Worm (Caenorhabditis elegans) whole organism, early embryonic: Measurements from ENCODE around the gene exos-9.

ENCODE experiments used
- B0310.2 ChIP-seq: sonication (generic microtip); optimal IDR thresholded peaks from 2 replicates; lab custom pipeline; 2016; ENCODE audit warnings: mild to moderate bottlenecking, missing genetic modification characterization, missing compliant biosample characterization
- F13C5.2 ChIP-seq: sonication (generic microtip); optimal IDR thresholded peaks from 2 replicates; lab custom pipeline; 2017; ENCODE audit warnings: mild to moderate bottlenecking, missing genetic modification characterization, inconsistent platforms, missing compliant biosample characterization
- aly-1 ChIP-seq: sonication (generic microtip); optimal IDR thresholded peaks from 2 replicates; lab custom pipeline; 2016; ENCODE audit warnings: missing genetic modification characterization, missing compliant biosample characterization
- ama-1 ChIP-seq: fragments of 150-350 bp; optimal IDR thresholded peaks from 2 replicates; lab custom pipeline; 2014
- ceh-13 ChIP-seq: fragments of 200-800 bp; sonication (Bioruptor generic); optimal IDR thresholded peaks from 2 replicates; lab custom pipeline; 2018; ENCODE audit warnings: mild to moderate bottlenecking, missing genetic modification characterization, missing compliant biosample characterization
- ets-7 ChIP-seq: sonication (generic microtip); optimal IDR thresholded peaks from 2 replicates; lab custom pipeline; 2016; ENCODE audit warnings: missing genotype, missing genetic modification characterization, missing compliant biosample characterization
- flt-1 ChIP-seq: fragments of 200-800 bp; sonication (Bioruptor generic); IDR thresholded peaks from 2 replicates; pipeline ENCODE4 v1.3.6; 2022; ENCODE audit warnings: missing genetic modification characterization, missing compliant biosample characterization
- hmbx-1 ChIP-seq: sonication (generic microtip); optimal IDR thresholded peaks from 2 replicates; lab custom pipeline; 2016; ENCODE audit warnings: mild to moderate bottlenecking, missing genetic modification characterization, missing compliant biosample characterization
- hmg-4 ChIP-seq: fragments of 200-800 bp; sonication (Bioruptor generic); optimal IDR thresholded peaks from 2 replicates; lab custom pipeline; 2018; ENCODE audit warnings: mild to moderate bottlenecking, missing genetic modification characterization, missing compliant biosample characterization
- pes-1 ChIP-seq: fragments of 200-800 bp; sonication (Bioruptor generic); IDR thresholded peaks from 2 replicates; pipeline ENCODE4 v1.3.6; 2022; ENCODE audit warnings: missing genetic modification reagents, missing genetic modification characterization, missing compliant biosample characterization
- tbx-11 ChIP-seq: fragments of 200-800 bp; sonication (Bioruptor generic); IDR thresholded peaks from 2 replicates; pipeline ENCODE4 v1.3.6; 2022; ENCODE audit warnings: missing genetic modification characterization, missing compliant biosample characterization
- tbx-37 ChIP-seq: fragments of 200-800 bp; sonication (Bioruptor generic); conservative IDR thresholded peaks from 2 replicates; pipeline ENCODE4 v1.3.6; 2022; ENCODE audit warnings: missing genetic modification reagents, missing genetic modification characterization, missing compliant biosample characterization

DNA sequence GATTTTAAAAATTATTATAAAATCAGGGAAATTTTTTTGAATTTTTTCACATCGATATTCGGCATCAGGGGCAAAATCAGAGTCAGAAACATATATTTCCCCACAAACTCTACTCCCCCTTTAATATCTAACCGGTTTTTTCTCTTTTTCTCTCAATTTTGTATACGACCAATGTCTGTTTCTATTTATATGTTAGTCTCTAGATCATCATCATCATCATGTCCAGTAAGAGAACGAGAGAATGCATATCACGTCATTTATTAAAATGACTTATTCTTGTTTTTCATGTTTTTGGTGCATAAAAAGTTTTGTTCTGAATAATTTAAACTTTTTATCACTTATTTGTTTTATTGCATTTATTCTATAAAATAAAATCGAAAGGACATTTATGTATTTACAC is 45.3 kb downstream of the exos-9 start:
- TF ChIP-seq hmbx-1 (tag; lab: Kevin White, UChicago) (no peak), ama-1 (lab: Kevin White, UChicago) (no peak), B0310.2 (tag; lab: Kevin White, UChicago) (no peak), ceh-13 (GFP tag; lab: Kevin White, UChicago) (no peak), hmg-4 (GFP tag; lab: Kevin White, UChicago) (no peak), F13C5.2 (tag; lab: Kevin White, UChicago) (no peak), flt-1 (no peak), aly-1 (tag; lab: Kevin White, UChicago) (no peak), tbx-37 (GFP tag; lab: Robert Waterston, UW) (no peak), tbx-11 (GFP tag; lab: Robert Waterston, UW) (no peak), ets-7 (tag; lab: Kevin White, UChicago) (no peak), pes-1 (GFP tag; lab: Robert Waterston, UW) (no peak)
